Fruit fly (Drosophila melanogaster) whole organism, prepupa: ENCODE results near the gene ben.

Experiments used
- Blimp-1 ChIP-seq: fragments of 200-800 bp; sonication (Bioruptor generic); optimal IDR thresholded peaks from 3 replicates; lab custom pipeline; 2017; ENCODE audit warnings: missing biosample characterization, missing genetic modification characterization, mild to moderate bottlenecking, moderate library complexity, missing genetic modification reagents
- CG10631 ChIP-seq: fragments of 200-800 bp; sonication (Bioruptor generic); optimal IDR thresholded peaks from 2 replicates; lab custom pipeline; 2016; ENCODE audit warnings: missing biosample characterization, missing genetic modification characterization
- CG10669 ChIP-seq: fragments of 200-800 bp; sonication (Bioruptor generic); optimal IDR thresholded peaks from 3 replicates; lab custom pipeline; 2018; ENCODE audit warnings: missing biosample characterization, mild to moderate bottlenecking, missing genetic modification characterization, moderate library complexity
- CG11294 ChIP-seq: fragments of 200-800 bp; sonication (Bioruptor generic); IDR thresholded peaks from 2 replicates; pipeline ENCODE4 v1.3.6; 2022; ENCODE audit warnings: missing biosample characterization, missing genetic modification characterization
- CG11762 ChIP-seq: fragments of 200-800 bp; sonication (Bioruptor generic); optimal IDR thresholded peaks from 3 replicates; lab custom pipeline; 2016; ENCODE audit warnings: missing biosample characterization, missing genetic modification characterization; ENCODE audit not compliant: insufficient read depth
- CG11902 ChIP-seq: fragments of 200-800 bp; sonication (Bioruptor generic); optimal IDR thresholded peaks from 3 replicates; lab custom pipeline; 2016; ENCODE audit warnings: missing biosample characterization, missing genetic modification characterization
- CG15336 ChIP-seq: fragments of 200-800 bp; sonication (Bioruptor generic); IDR thresholded peaks from 2 replicates; pipeline ENCODE4 v1.3.6; 2022; ENCODE audit warnings: missing biosample characterization, missing genetic modification characterization
- CG1621 ChIP-seq: fragments of 200-800 bp; sonication (Bioruptor generic); optimal IDR thresholded peaks from 3 replicates; lab custom pipeline; 2018; ENCODE audit warnings: missing biosample characterization, mild to moderate bottlenecking, missing genetic modification characterization
- CG16779 ChIP-seq: fragments of 200-800 bp; sonication (Bioruptor generic); optimal IDR thresholded peaks from 3 replicates; lab custom pipeline; 2017; ENCODE audit warnings: missing biosample characterization, mild to moderate bottlenecking, missing genetic modification characterization
- CG3032 ChIP-seq: fragments of 200-800 bp; optimal IDR thresholded peaks from 2 replicates; lab custom pipeline; 2019; ENCODE audit warnings: missing biosample characterization, mild to moderate bottlenecking, missing genetic modification characterization, moderate library complexity
- CG31627 ChIP-seq: fragments of 200-800 bp; sonication (Bioruptor generic); optimal IDR thresholded peaks from 3 replicates; lab custom pipeline; 2016; ENCODE audit warnings: missing biosample characterization, missing genetic modification characterization
- CG32006 ChIP-seq: fragments of 200-800 bp; sonication (Bioruptor generic); optimal IDR thresholded peaks from 3 replicates; lab custom pipeline; 2017; ENCODE audit warnings: missing biosample characterization, mild to moderate bottlenecking, missing genetic modification characterization
- CG34406 ChIP-seq: fragments of 200-800 bp; sonication (Bioruptor generic); optimal IDR thresholded peaks from 3 replicates; lab custom pipeline; 2016; ENCODE audit warnings: missing biosample characterization, missing genetic modification characterization
- CG4318 ChIP-seq: fragments of 200-800 bp; sonication (Bioruptor generic); optimal IDR thresholded peaks from 3 replicates; lab custom pipeline; 2017; ENCODE audit warnings: missing biosample characterization, mild to moderate bottlenecking, missing genetic modification characterization
- CG6163 ChIP-seq: fragments of 200-800 bp; sonication (Bioruptor generic); IDR thresholded peaks from 3 replicates; pipeline ENCODE4 v1.3.6; 2022; ENCODE audit warnings: missing biosample characterization, missing genetic modification characterization
- CG6792 ChIP-seq: fragments of 200-800 bp; sonication (Bioruptor generic); optimal IDR thresholded peaks from 3 replicates; lab custom pipeline; 2016; ENCODE audit warnings: missing biosample characterization, missing genetic modification characterization
- CG6808 ChIP-seq: fragments of 200-800 bp; sonication (Bioruptor generic); optimal IDR thresholded peaks from 3 replicates; lab custom pipeline; 2017; ENCODE audit warnings: missing biosample characterization, missing genetic modification characterization, mild to moderate bottlenecking, moderate library complexity, missing genetic modification reagents
- CG7368 ChIP-seq: fragments of 200-800 bp; sonication (Bioruptor generic); optimal IDR thresholded peaks from 3 replicates; lab custom pipeline; 2016; ENCODE audit warnings: missing biosample characterization, missing genetic modification characterization
- CG9139 ChIP-seq: fragments of 200-800 bp; sonication (Bioruptor generic); optimal IDR thresholded peaks from 3 replicates; lab custom pipeline; 2017; ENCODE audit warnings: missing biosample characterization, mild to moderate bottlenecking, missing genetic modification characterization
- Eip75B ChIP-seq: fragments of 200-800 bp; sonication (Bioruptor generic); optimal IDR thresholded peaks from 3 replicates; lab custom pipeline; 2016; ENCODE audit warnings: missing biosample characterization, missing genetic modification characterization
- Eip93F ChIP-seq: fragments of 200-800 bp; sonication (Bioruptor generic); optimal IDR thresholded peaks from 2 replicates; lab custom pipeline; 2016; ENCODE audit warnings: missing biosample characterization, mild to moderate bottlenecking, missing genetic modification characterization
- Ets21C ChIP-seq: fragments of 200-800 bp; sonication (Bioruptor generic); optimal IDR thresholded peaks from 3 replicates; lab custom pipeline; 2016; ENCODE audit warnings: missing biosample characterization, missing genetic modification characterization
- Ets96B ChIP-seq: fragments of 200-800 bp; optimal IDR thresholded peaks from 2 replicates; lab custom pipeline; 2019; ENCODE audit warnings: missing biosample characterization, mild to moderate bottlenecking, missing genetic modification characterization, moderate library complexity
- Hr38 ChIP-seq: sonication (Bioruptor generic); optimal IDR thresholded peaks from 2 replicates; lab custom pipeline; 2016; ENCODE audit warnings: missing biosample characterization, missing genetic modification characterization
- Hr39 ChIP-seq: fragments of 200-800 bp; sonication (Bioruptor generic); optimal IDR thresholded peaks from 2 replicates; lab custom pipeline; 2016; ENCODE audit warnings: missing biosample characterization, missing genetic modification characterization
- Lpt ChIP-seq: fragments of 200-800 bp; sonication (Bioruptor generic); optimal IDR thresholded peaks from 3 replicates; lab custom pipeline; 2016; ENCODE audit warnings: missing biosample characterization, missing genetic modification characterization
- Met ChIP-seq: fragments of 200-800 bp; sonication (Bioruptor generic); optimal IDR thresholded peaks from 3 replicates; lab custom pipeline; 2016; ENCODE audit warnings: missing biosample characterization, missing genetic modification characterization
- Smox ChIP-seq: fragments of 200-800 bp; sonication (Bioruptor generic); optimal IDR thresholded peaks from 3 replicates; lab custom pipeline; 2016; ENCODE audit warnings: missing biosample characterization, missing genetic modification characterization
- Sox102F ChIP-seq: fragments of 200-800 bp; sonication (Bioruptor generic); optimal IDR thresholded peaks from 2 replicates; lab custom pipeline; 2016; ENCODE audit warnings: missing biosample characterization, mild to moderate bottlenecking, missing genetic modification characterization
- Sox14 ChIP-seq: fragments of 200-800 bp; sonication (Bioruptor generic); optimal IDR thresholded peaks from 3 replicates; lab custom pipeline; 2016; ENCODE audit warnings: missing biosample characterization, missing genetic modification characterization
- Sox15 ChIP-seq: fragments of 200-800 bp; sonication (Bioruptor generic); optimal IDR thresholded peaks from 3 replicates; lab custom pipeline; 2016; ENCODE audit warnings: missing biosample characterization, missing genetic modification characterization
- achi ChIP-seq: fragments of 200-800 bp; sonication (Bioruptor generic); optimal IDR thresholded peaks from 3 replicates; lab custom pipeline; 2016; ENCODE audit warnings: missing biosample characterization, missing genetic modification characterization
- acj6 ChIP-seq: fragments of 200-800 bp; sonication (Bioruptor generic); optimal IDR thresholded peaks from 3 replicates; lab custom pipeline; 2016; ENCODE audit warnings: missing biosample characterization, missing genetic modification characterization
- cyc ChIP-seq: fragments of 200-800 bp; sonication (Bioruptor generic); optimal IDR thresholded peaks from 3 replicates; lab custom pipeline; 2016; ENCODE audit warnings: missing biosample characterization, missing genetic modification characterization
- dac ChIP-seq: fragments of 200-800 bp; sonication (Bioruptor generic); optimal IDR thresholded peaks from 2 replicates; lab custom pipeline; 2017; ENCODE audit warnings: missing biosample characterization, mild to moderate bottlenecking, missing genetic modification characterization
- dsx ChIP-seq: fragments of 200-800 bp; optimal IDR thresholded peaks from 3 replicates; lab custom pipeline; 2019; ENCODE audit warnings: missing biosample characterization, mild to moderate bottlenecking, missing genetic modification characterization, moderate library complexity; ENCODE audit not compliant: poor library complexity, severe bottlenecking
- eg ChIP-seq: fragments of 200-800 bp; sonication (Bioruptor generic); IDR thresholded peaks from 3 replicates; pipeline ENCODE4 v1.3.6; 2022; ENCODE audit warnings: missing biosample characterization, missing genetic modification characterization
- esn ChIP-seq: fragments of 200-800 bp; sonication (Bioruptor generic); optimal IDR thresholded peaks from 2 replicates; lab custom pipeline; 2016; ENCODE audit warnings: missing biosample characterization, mild to moderate bottlenecking, missing genetic modification characterization, moderate library complexity
- fd59A ChIP-seq: fragments of 200-800 bp; sonication (Bioruptor generic); optimal IDR thresholded peaks from 2 replicates; lab custom pipeline; 2017; ENCODE audit warnings: missing biosample characterization, mild to moderate bottlenecking, missing genetic modification characterization, missing genetic modification reagents
- lz ChIP-seq: fragments of 200-800 bp; sonication (Bioruptor generic); optimal IDR thresholded peaks from 3 replicates; lab custom pipeline; 2016; ENCODE audit warnings: missing biosample characterization, missing genetic modification characterization
- net ChIP-seq: fragments of 200-800 bp; sonication (Bioruptor generic); optimal IDR thresholded peaks from 3 replicates; lab custom pipeline; 2016; ENCODE audit warnings: missing biosample characterization, missing genetic modification characterization
- salr ChIP-seq, 2 experiments: fragments of 200-800 bp; sonication (Bioruptor generic); optimal IDR thresholded peaks; 3 replicates each; lab custom pipeline; 2016 to 2018; ENCODE audit warnings: missing biosample characterization in 2 of 2, missing genetic modification characterization in 2 of 2, mild to moderate bottlenecking in 1 of 2
- spab ChIP-seq: fragments of 200-800 bp; sonication (Bioruptor generic); optimal IDR thresholded peaks from 2 replicates; lab custom pipeline; 2017; ENCODE audit warnings: missing biosample characterization, mild to moderate bottlenecking, missing genetic modification characterization, missing genetic modification reagents
- ss ChIP-seq, 2 experiments: fragments of 200-800 bp; sonication (Bioruptor generic); optimal IDR thresholded peaks; 2 replicates in 1 of 2; 3 replicates in 1 of 2; lab custom pipeline; 2017 to 2018; ENCODE audit warnings: mild to moderate bottlenecking in 2 of 2, missing biosample characterization in 2 of 2, missing genetic modification characterization in 2 of 2, moderate library complexity in 1 of 2
- svp ChIP-seq: fragments of 200-800 bp; sonication (Bioruptor generic); peaks from one replicate; lab custom pipeline; 2016; ENCODE audit warnings: missing biosample characterization, missing genetic modification characterization

Gene ben

dm6 chrX:13990474-13991221 lies 5.5 kb upstream of the ben start, which contains the start of gene mamo (continued):
- TF ChIP-seq CG11902 (GFP tag; lab: Kevin White, UChicago) (no peak), acj6 (GFP tag; lab: Kevin White, UChicago) (peak; percentile 65), ss (GFP tag; optimal IDR thresholded peaks at IDR 0.05; lab: Kevin White, UChicago) (peak; percentile 98 to 99), Ets96B (peak; percentile 92), Hr39 (peak; percentile 12), CG6163 (GFP tag; lab: Robert Waterston, UW) (peak; percentile 98), CG15336 (GFP tag; lab: Robert Waterston, UW) (peak; percentile 93), CG7368 (peak; percentile 75), achi (GFP tag; lab: Kevin White, UChicago) (peak; percentile 81), Sox102F (GFP tag; lab: Kevin White, UChicago) (peak; percentile 85), svp (GFP tag; lab: Kevin White, UChicago) (peak; percentile 81), Eip75B (peak; percentile 62), CG32006 (GFP tag; lab: Kevin White, UChicago) (peak; percentile 85), CG6792 (GFP tag; lab: Kevin White, UChicago) (peak; percentile 75), lz (GFP tag; lab: Kevin White, UChicago) (peak; percentile 61), CG1621 (tag; lab: Kevin White, UChicago) (peak; percentile 93), fd59A (GFP tag; lab: Kevin White, UChicago) (peak; percentile 83), dac (GFP tag; lab: Kevin White, UChicago) (peak; percentile 81), net (peak; percentile 90), Lpt (GFP tag; lab: Kevin White, UChicago) (peak; percentile 83), Smox (peak; percentile 67), Hr38 (GFP tag; lab: Kevin White, UChicago) (no peak), CG10631 (GFP tag; lab: Kevin White, UChicago) (peak; percentile 59), CG6808 (GFP tag; lab: Kevin White, UChicago) (peak; percentile 96), salr (GFP tag; optimal IDR thresholded peaks at IDR 0.05; lab: Kevin White, UChicago) (peak; percentile 88 to 90), cyc (GFP tag; lab: Kevin White, UChicago) (peak; percentile 15), Sox14 (GFP tag; lab: Kevin White, UChicago) (peak; percentile 75), Ets21C (no peak), CG3032 (peak; percentile 93), Met (GFP tag; lab: Kevin White, UChicago) (peak; percentile 58), CG11762 (GFP tag; lab: Kevin White, UChicago) (peak; percentile 70), CG31627 (GFP tag; lab: Kevin White, UChicago) (peak; percentile 32), dsx (GFP tag; lab: Kevin White, UChicago) (peak; percentile 94), eg (GFP tag; lab: Robert Waterston, UW) (peak; percentile 98), Blimp-1 (GFP tag; lab: Kevin White, UChicago) (peak; percentile 78)
- TF ChIP-seq, all 60 proteins: peak for 54

DNA sequence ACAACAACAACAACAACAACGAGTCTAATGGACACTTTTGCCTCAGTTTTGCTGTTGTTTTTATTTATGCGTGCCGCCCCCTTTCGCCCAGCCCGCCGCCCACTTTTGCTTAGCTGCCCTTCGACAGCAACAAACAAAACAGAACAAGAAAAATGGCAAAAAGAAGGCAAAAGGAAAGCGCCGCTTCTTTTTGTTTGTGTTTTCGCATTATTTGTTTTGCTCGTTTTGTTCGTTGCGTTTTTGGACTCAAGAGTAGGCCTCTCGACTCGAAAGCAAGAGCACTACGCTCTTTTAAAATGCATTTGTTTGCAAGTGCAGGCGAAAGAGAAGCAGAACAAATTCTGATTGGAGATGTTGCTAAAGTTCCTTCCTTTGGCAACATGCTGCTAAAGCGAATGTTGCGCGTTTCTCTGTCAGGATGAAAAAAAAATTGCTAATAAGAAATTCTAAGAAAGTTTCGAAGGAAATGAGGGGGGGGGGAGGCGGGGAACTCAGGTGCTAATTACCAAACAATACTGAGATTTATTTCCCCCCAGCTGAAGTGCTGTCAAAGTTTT lies 2.9 kb upstream of the ben start:
- TF ChIP-seq Eip75B, result peak; percentile 47
- no peak for TF ChIP-seq esn (GFP tag; lab: Kevin White, UChicago)
- peak; percentile 57 for TF ChIP-seq Lpt (GFP tag; lab: Kevin White, UChicago)
- no peak for TF ChIP-seq acj6 (GFP tag; lab: Kevin White, UChicago)
- peak; percentile 44 for TF ChIP-seq CG32006 (GFP tag; lab: Kevin White, UChicago)
- TF ChIP-seq Ets96B, result peak; percentile 76
- no peak for TF ChIP-seq CG31627 (GFP tag; lab: Kevin White, UChicago)
- peak; percentile 79 for TF ChIP-seq CG10669 (GFP tag; lab: Kevin White, UChicago)
- no peak for TF ChIP-seq Sox15 (GFP tag; lab: Kevin White, UChicago)
- TF ChIP-seq CG34406 (GFP tag; lab: Kevin White, UChicago), result peak; percentile 32
- TF ChIP-seq Blimp-1 (GFP tag; lab: Kevin White, UChicago), result peak; percentile 11
- peak; percentile 90 for TF ChIP-seq CG9139
- no peak for TF ChIP-seq Ets21C
- TF ChIP-seq CG10631 (GFP tag; lab: Kevin White, UChicago), result no peak
- TF ChIP-seq CG3032, result peak; percentile 82
- peak; percentile 82 for TF ChIP-seq dsx (GFP tag; lab: Kevin White, UChicago)
- peak; percentile 82 for TF ChIP-seq spab (GFP tag; lab: Kevin White, UChicago)
- TF ChIP-seq CG6792 (GFP tag; lab: Kevin White, UChicago), result peak; percentile 1
- TF ChIP-seq CG4318, result no peak
- peak; percentile 56 to 68 for TF ChIP-seq salr (GFP tag; optimal IDR thresholded peaks at IDR 0.05; lab: Kevin White, UChicago)
- peak; percentile 94 for TF ChIP-seq ss (GFP tag; optimal IDR thresholded peaks at IDR 0.05; lab: Kevin White, UChicago)
- TF ChIP-seq Sox14 (GFP tag; lab: Kevin White, UChicago), result no peak
- TF ChIP-seq CG11294, result no peak; the same call in 1 of the 2 replicates
- peak; percentile 88 for TF ChIP-seq CG16779
- TF ChIP-seq cyc (GFP tag; lab: Kevin White, UChicago), result no peak
- no peak for TF ChIP-seq Eip93F (GFP tag; lab: Kevin White, UChicago)
